Worm (Caenorhabditis elegans) whole organism, L3 larva: Measurements from ENCODE around the gene mam-7.

Experiments
- aly-2 ChIP-seq: fragments of 150-350 bp; optimal IDR thresholded peaks from 2 replicates; lab custom pipeline; 2014; ENCODE audit warnings: missing biosample characterization, missing genetic modification characterization
- ceh-16 ChIP-seq: sonication (generic microtip); optimal IDR thresholded peaks from 2 replicates; lab custom pipeline; 2017; ENCODE audit warnings: missing biosample characterization, missing genetic modification characterization
- ceh-82 ChIP-seq: fragments of 150-350 bp; optimal IDR thresholded peaks from 2 replicates; lab custom pipeline; 2014; ENCODE audit warnings: missing biosample characterization, missing genetic modification characterization
- egl-5 ChIP-seq: fragments of 150-350 bp; optimal IDR thresholded peaks from 2 replicates; lab custom pipeline; 2017; ENCODE audit warnings: missing biosample characterization, missing genetic modification reagents, missing genetic modification characterization, inconsistent platforms
- lsy-12 ChIP-seq: sonication (generic microtip); optimal IDR thresholded peaks from 2 replicates; lab custom pipeline; 2016; ENCODE audit warnings: mild to moderate bottlenecking, missing genetic modification characterization, missing compliant biosample characterization
- nhr-237 ChIP-seq: fragments of 150-350 bp; optimal IDR thresholded peaks from 2 replicates; lab custom pipeline; 2014; ENCODE audit warnings: missing biosample characterization, missing genetic modification characterization
- nhr-76 ChIP-seq: fragments of 150-350 bp; sonication (generic microtip); optimal IDR thresholded peaks from 5 replicates; lab custom pipeline; 2014; ENCODE audit warnings: missing biosample characterization, missing genetic modification characterization
- skn-1 ChIP-seq: fragments of 150-350 bp; optimal IDR thresholded peaks from 2 replicates; lab custom pipeline; 2014; ENCODE audit warnings: missing biosample characterization, missing genetic modification characterization
- tbx-2 ChIP-seq: sonication (generic microtip); optimal IDR thresholded peaks from 2 replicates; lab custom pipeline; 2016; ENCODE audit warnings: mild to moderate bottlenecking, missing genetic modification characterization, missing compliant biosample characterization
- unc-62 ChIP-seq: fragments of 150-350 bp; sonication (generic microtip); optimal IDR thresholded peaks from 4 replicates; lab custom pipeline; 2014; ENCODE audit warnings: missing biosample characterization, missing genetic modification reagents, missing genetic modification characterization
- ztf-11 ChIP-seq: fragments of 150-350 bp; optimal IDR thresholded peaks from 2 replicates; lab custom pipeline; 2014; ENCODE audit warnings: missing biosample characterization, missing genetic modification characterization
- ztf-4 ChIP-seq: fragments of 150-350 bp; optimal IDR thresholded peaks from 2 replicates; lab custom pipeline; 2014; ENCODE audit warnings: missing biosample characterization, missing genetic modification characterization

DNA sequence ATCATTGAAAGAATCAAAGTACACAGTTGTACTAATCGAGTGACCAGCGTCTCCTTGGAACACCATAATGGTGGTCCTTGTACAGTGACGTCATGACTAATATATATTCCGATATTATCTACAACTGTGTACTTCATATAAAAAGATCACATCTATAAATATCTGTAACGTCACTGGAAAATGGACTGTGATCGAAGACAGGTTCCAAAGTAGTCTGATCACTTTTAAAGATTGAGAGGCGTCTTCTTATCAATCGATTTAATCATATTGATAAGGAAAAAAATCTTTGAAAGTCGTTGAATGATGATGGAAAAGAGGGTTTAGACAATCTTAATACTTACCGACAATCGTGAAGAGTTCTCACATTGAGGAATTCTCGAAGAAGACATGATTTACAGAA is 34.9 kb upstream of the mam-7 start:
- TF ChIP-seq ztf-11 (tag; lab: Kevin White, UChicago) (no peak), skn-1 (tag; lab: Kevin White, UChicago) (no peak), tbx-2 (no peak), egl-5 (tag; lab: Kevin White, UChicago) (no peak), lsy-12 (tag; lab: Kevin White, UChicago) (no peak), ztf-4 (tag; lab: Kevin White, UChicago) (no peak), ceh-16 (tag; lab: Kevin White, UChicago) (no peak), aly-2 (no peak), nhr-76 (tag; lab: Kevin White, UChicago) (no peak), unc-62 (GFP tag; lab: Kevin White, UChicago) (no peak), nhr-237 (tag; lab: Kevin White, UChicago) (no peak), ceh-82 (tag; lab: Kevin White, UChicago) (no peak)
